Fruit fly (Drosophila melanogaster) whole organism, embryonic: Measurements from ENCODE around the gene Idh3a.

Experiments
- Atf6 ChIP-seq: fragments of 200-800 bp; sonication (Bioruptor generic); IDR thresholded peaks from 2 replicates; pipeline ENCODE4 v1.3.6; 2022; ENCODE audit warnings: missing biosample characterization, missing genetic modification characterization
- Bteb2 ChIP-seq: fragments of 200-800 bp; sonication (Bioruptor generic); optimal IDR thresholded peaks from 2 replicates; lab custom pipeline; 2016; ENCODE audit warnings: missing biosample characterization, missing genetic modification characterization
- CG10267 ChIP-seq: fragments of 200-800 bp; sonication (Bioruptor generic); optimal IDR thresholded peaks from 2 replicates; lab custom pipeline; 2018; ENCODE audit warnings: missing biosample characterization, mild to moderate bottlenecking, missing genetic modification characterization, moderate library complexity
- CG10979 ChIP-seq: fragments of 200-800 bp; sonication (Bioruptor generic); optimal IDR thresholded peaks from 2 replicates; lab custom pipeline; 2018; ENCODE audit warnings: missing biosample characterization, mild to moderate bottlenecking, missing genetic modification characterization, moderate library complexity
- CG11560 ChIP-seq: fragments of 200-800 bp; sonication (Bioruptor generic); IDR thresholded peaks from 3 replicates; pipeline ENCODE4 v1.3.6; 2022; ENCODE audit warnings: missing biosample characterization, missing genetic modification characterization
- CG11695 ChIP-seq: fragments of 200-800 bp; sonication (Bioruptor generic); IDR thresholded peaks from 3 replicates; pipeline ENCODE4 v1.3.6; 2022; ENCODE audit warnings: missing biosample characterization, missing genetic modification characterization
- CG12299 ChIP-seq: fragments of 200-800 bp; sonication (Bioruptor generic); optimal IDR thresholded peaks from 2 replicates; lab custom pipeline; 2018; ENCODE audit warnings: missing biosample characterization, mild to moderate bottlenecking, missing genetic modification characterization
- CG14710 ChIP-seq: fragments of 200-800 bp; sonication (Bioruptor generic); optimal IDR thresholded peaks from 3 replicates; lab custom pipeline; 2019; ENCODE audit warnings: missing biosample characterization, mild to moderate bottlenecking, missing genetic modification characterization, moderate library complexity
- CG1529 ChIP-seq: fragments of 200-800 bp; sonication (Bioruptor generic); optimal IDR thresholded peaks from 3 replicates; lab custom pipeline; 2018; ENCODE audit warnings: missing biosample characterization, missing genetic modification characterization
- CG16863 ChIP-seq: fragments of 200-800 bp; sonication (Bioruptor generic); optimal IDR thresholded peaks from 3 replicates; lab custom pipeline; 2016; ENCODE audit warnings: missing biosample characterization, missing genetic modification characterization
- CG2116 ChIP-seq: fragments of 200-800 bp; sonication (Bioruptor generic); optimal IDR thresholded peaks from 3 replicates; lab custom pipeline; 2018; ENCODE audit warnings: missing biosample characterization, mild to moderate bottlenecking, missing genetic modification characterization
- CG2129 ChIP-seq: fragments of 200-800 bp; sonication (Bioruptor generic); IDR thresholded peaks from 2 replicates; pipeline ENCODE4 v1.3.6; 2022; ENCODE audit warnings: missing biosample characterization, missing genetic modification characterization; ENCODE audit not compliant: partially characterized antibody
- CG2678 ChIP-seq: fragments of 200-800 bp; sonication (Bioruptor generic); optimal IDR thresholded peaks from 3 replicates; lab custom pipeline; 2019; ENCODE audit warnings: missing biosample characterization, mild to moderate bottlenecking, missing genetic modification characterization, moderate library complexity
- CG3407 ChIP-seq: fragments of 200-800 bp; sonication (Bioruptor generic); optimal IDR thresholded peaks from 2 replicates; lab custom pipeline; 2018; ENCODE audit warnings: missing biosample characterization, mild to moderate bottlenecking, missing genetic modification characterization
- CG4617 ChIP-seq: fragments of 200-800 bp; sonication (Bioruptor generic); optimal IDR thresholded peaks from 3 replicates; lab custom pipeline; 2016; ENCODE audit warnings: missing biosample characterization, missing genetic modification characterization, borderline replicate concordance
- CG5953 ChIP-seq: fragments of 200-800 bp; sonication (Bioruptor generic); IDR thresholded peaks from 2 replicates; pipeline ENCODE4 v1.3.6; 2022; ENCODE audit warnings: missing biosample characterization, missing genetic modification characterization
- CG6791 ChIP-seq: fragments of 200-800 bp; sonication (Bioruptor generic); IDR thresholded peaks from 3 replicates; pipeline ENCODE4 v1.3.6; 2022; ENCODE audit warnings: missing biosample characterization, missing genetic modification characterization; ENCODE audit not compliant: partially characterized antibody
- CG7745 ChIP-seq: fragments of 200-800 bp; sonication (Bioruptor generic); optimal IDR thresholded peaks from 2 replicates; lab custom pipeline; 2018; ENCODE audit warnings: missing biosample characterization, mild to moderate bottlenecking, missing genetic modification characterization, moderate library complexity
- CG7963 ChIP-seq: fragments of 200-800 bp; sonication (Bioruptor generic); IDR thresholded peaks from 3 replicates; pipeline ENCODE4 v1.3.6; 2022; ENCODE audit warnings: missing biosample characterization, missing genetic modification characterization; ENCODE audit not compliant: partially characterized antibody
- CG9817 ChIP-seq: fragments of 200-800 bp; sonication (Bioruptor generic); optimal IDR thresholded peaks from 2 replicates; lab custom pipeline; 2018; ENCODE audit warnings: missing biosample characterization, mild to moderate bottlenecking, missing genetic modification characterization, moderate library complexity
- Camta ChIP-seq: fragments of 200-800 bp; sonication (Bioruptor generic); optimal IDR thresholded peaks from 2 replicates; lab custom pipeline; 2016; ENCODE audit warnings: missing biosample characterization, missing genetic modification characterization
- CkIIα-i1 ChIP-seq: fragments of 200-800 bp; sonication (Bioruptor generic); IDR thresholded peaks from 2 replicates; pipeline ENCODE4 v1.3.6; 2022; ENCODE audit warnings: missing biosample characterization, missing genetic modification characterization
- CoRest ChIP-seq: fragments of 200-800 bp; sonication (Bioruptor generic); optimal IDR thresholded peaks from 3 replicates; lab custom pipeline; 2018; ENCODE audit warnings: missing biosample characterization, mild to moderate bottlenecking, missing genetic modification characterization, moderate library complexity
- D19A ChIP-seq: fragments of 200-800 bp; optimal IDR thresholded peaks from 3 replicates; lab custom pipeline; 2019; ENCODE audit warnings: missing biosample characterization, mild to moderate bottlenecking, missing genetic modification characterization, moderate library complexity
- Dad ChIP-seq: fragments of 200-800 bp; sonication (Bioruptor generic); optimal IDR thresholded peaks from 3 replicates; lab custom pipeline; 2016; ENCODE audit warnings: missing biosample characterization, missing genetic modification characterization
- Drgx ChIP-seq: fragments of 200-800 bp; sonication (Bioruptor generic); IDR thresholded peaks from 2 replicates; pipeline ENCODE4 v1.3.6; 2022; ENCODE audit warnings: missing biosample characterization, missing genetic modification characterization
- Elba2 ChIP-seq: fragments of 200-800 bp; sonication (Bioruptor generic); optimal IDR thresholded peaks from 3 replicates; lab custom pipeline; 2016; ENCODE audit warnings: missing biosample characterization, missing genetic modification characterization
- GATAe ChIP-seq: fragments of 200-800 bp; sonication (Bioruptor generic); conservative IDR thresholded peaks from 2 replicates; pipeline ENCODE4 v1.3.6; 2022; ENCODE audit warnings: missing biosample characterization, missing genetic modification characterization
- Hsf ChIP-seq: fragments of 200-800 bp; sonication (Bioruptor generic); optimal IDR thresholded peaks from 3 replicates; lab custom pipeline; 2016; ENCODE audit warnings: missing biosample characterization, missing genetic modification characterization
- Mrtf ChIP-seq: fragments of 200-800 bp; sonication (Bioruptor generic); IDR thresholded peaks from 3 replicates; pipeline ENCODE4 v1.3.6; 2022; ENCODE audit warnings: missing biosample characterization, missing genetic modification characterization
- Myb ChIP-seq: fragments of 200-800 bp; sonication (Bioruptor generic); optimal IDR thresholded peaks from 2 replicates; lab custom pipeline; 2016; ENCODE audit warnings: missing biosample characterization, missing genetic modification characterization
- NFAT ChIP-seq: fragments of 200-800 bp; sonication (Bioruptor generic); IDR thresholded peaks from 2 replicates; pipeline ENCODE4 v1.3.6; 2022; ENCODE audit warnings: missing biosample characterization, missing genetic modification characterization
- PHDP ChIP-seq: fragments of 200-800 bp; sonication (Bioruptor generic); optimal IDR thresholded peaks from 3 replicates; lab custom pipeline; 2018; ENCODE audit warnings: missing biosample characterization, mild to moderate bottlenecking, missing genetic modification characterization, moderate library complexity
- Sin3A ChIP-seq: fragments of >200 bp; optimal IDR thresholded peaks from 2 replicates; lab custom pipeline; 2018
- br ChIP-seq: fragments of >200 bp; optimal IDR thresholded peaks from 2 replicates; lab custom pipeline; 2017
- cato ChIP-seq: fragments of 200-800 bp; sonication (Bioruptor generic); optimal IDR thresholded peaks from 2 replicates; lab custom pipeline; 2016; ENCODE audit warnings: missing biosample characterization, missing genetic modification characterization, borderline replicate concordance
- chn ChIP-seq: fragments of 200-800 bp; sonication (Bioruptor generic); optimal IDR thresholded peaks from 2 replicates; lab custom pipeline; 2016; ENCODE audit warnings: missing biosample characterization, missing genetic modification characterization
- disco-r ChIP-seq: fragments of 200-800 bp; sonication (Bioruptor generic); optimal IDR thresholded peaks from 2 replicates; lab custom pipeline; 2016; ENCODE audit warnings: missing biosample characterization, missing genetic modification characterization
- fu2 ChIP-seq: fragments of 200-800 bp; sonication (Bioruptor generic); optimal IDR thresholded peaks from 2 replicates; lab custom pipeline; 2016; ENCODE audit warnings: missing biosample characterization, missing genetic modification characterization
- hb ChIP-seq: fragments of 200-800 bp; sonication (Bioruptor generic); IDR thresholded peaks from 3 replicates; pipeline ENCODE4 v1.3.6; 2022; ENCODE audit warnings: missing biosample characterization, missing genetic modification characterization; ENCODE audit not compliant: partially characterized antibody
- ind ChIP-seq: fragments of 200-800 bp; sonication (Bioruptor generic); optimal IDR thresholded peaks from 3 replicates; lab custom pipeline; 2016; ENCODE audit warnings: missing biosample characterization, missing genetic modification characterization
- jing ChIP-seq: fragments of 200-800 bp; sonication (Bioruptor generic); optimal IDR thresholded peaks from 2 replicates; lab custom pipeline; 2018; ENCODE audit warnings: missing biosample characterization, mild to moderate bottlenecking, missing genetic modification characterization
- ken ChIP-seq: fragments of 200-800 bp; sonication (Bioruptor generic); IDR thresholded peaks from 3 replicates; pipeline ENCODE4 v1.3.6; 2022; ENCODE audit warnings: missing biosample characterization, missing genetic modification characterization
- lmd ChIP-seq: fragments of 200-800 bp; sonication (Bioruptor generic); IDR thresholded peaks from 2 replicates; pipeline ENCODE4 v1.3.6; 2022; ENCODE audit warnings: missing biosample characterization, missing genetic modification characterization
- mam ChIP-seq: fragments of 200-800 bp; sonication (Bioruptor generic); optimal IDR thresholded peaks from 3 replicates; lab custom pipeline; 2016; ENCODE audit warnings: missing biosample characterization, missing genetic modification characterization
- scrt ChIP-seq: fragments of 200-800 bp; sonication (Bioruptor generic); optimal IDR thresholded peaks from 2 replicates; lab custom pipeline; 2018; ENCODE audit warnings: missing biosample characterization, mild to moderate bottlenecking, missing genetic modification characterization, moderate library complexity
- sna ChIP-seq: fragments of 200-800 bp; sonication (Bioruptor generic); IDR thresholded peaks from 2 replicates; pipeline ENCODE4 v1.3.6; 2022; ENCODE audit warnings: missing biosample characterization, missing genetic modification characterization; ENCODE audit not compliant: partially characterized antibody
- tgo ChIP-seq: fragments of 200-800 bp; sonication (Bioruptor generic); IDR thresholded peaks from 3 replicates; pipeline ENCODE4 v1.3.6; 2022; ENCODE audit warnings: missing biosample characterization, missing genetic modification characterization
- tup ChIP-seq: fragments of 200-800 bp; sonication (Bioruptor generic); optimal IDR thresholded peaks from 2 replicates; lab custom pipeline; 2016; ENCODE audit warnings: missing biosample characterization, mild to moderate bottlenecking, missing genetic modification characterization, moderate library complexity
- usp ChIP-seq: fragments of >200 bp; optimal IDR thresholded peaks from 2 replicates; lab custom pipeline; 2017; ENCODE audit warnings: missing biosample characterization, missing genetic modification characterization

The Idh3a gene

dm6 chrX:19521753-19522383, at the start of gene Idh3a, which contains the start of gene CoRest (continued):
- 0 out of 3 replicates have a peak, but pooled peaks have one; percentile 27 for TF ChIP-seq ken
- no peak for TF ChIP-seq CG7745 (tag; lab: Kevin White, UChicago)
- TF ChIP-seq jing (GFP tag; lab: Kevin White, UChicago): no peak
- peak; percentile 47 for TF ChIP-seq ind (GFP tag; lab: Kevin White, UChicago)
- no peak for TF ChIP-seq CkIIα-i1
- peak; percentile 60; the same call in 1 of the 3 replicates for TF ChIP-seq hb (GFP tag; lab: Robert Waterston, UW)
- TF ChIP-seq CG2678 (tag; lab: Kevin White, UChicago): no peak
- peak; percentile 57; the same call in 1 of the 3 replicates for TF ChIP-seq CG11560
- TF ChIP-seq CG16863 (GFP tag; lab: Kevin White, UChicago): no peak
- TF ChIP-seq chn: peak; percentile 20
- TF ChIP-seq CoRest: peak; percentile 69
- peak; percentile 0 for TF ChIP-seq fu2 (GFP tag; lab: Kevin White, UChicago)
- TF ChIP-seq GATAe: no peak
- no peak for TF ChIP-seq br (lab: Kevin White, UChicago)
- TF ChIP-seq CG1529 (GFP tag; lab: Kevin White, UChicago): no peak
- no peak for TF ChIP-seq Drgx (GFP tag; lab: Robert Waterston, UW)
- TF ChIP-seq CG9817 (tag; lab: Kevin White, UChicago): peak; percentile 48
- TF ChIP-seq cato (GFP tag; lab: Kevin White, UChicago): no peak
- TF ChIP-seq usp (GFP tag; lab: Kevin White, UChicago): no peak
- TF ChIP-seq CG10267 (tag; lab: Kevin White, UChicago): peak; percentile 31
- TF ChIP-seq sna (GFP tag; lab: Robert Waterston, UW): peak; percentile 37; the same call in 1 of the 2 replicates
- TF ChIP-seq Sin3A (lab: Kevin White, UChicago): peak; percentile 99
- TF ChIP-seq D19A (tag; lab: Kevin White, UChicago): no peak
- TF ChIP-seq tgo (GFP tag; lab: Robert Waterston, UW): no peak
- peak; percentile 76 for TF ChIP-seq Myb (GFP tag; lab: Kevin White, UChicago)
- TF ChIP-seq CG4617 (GFP tag; lab: Kevin White, UChicago): peak; percentile 10
- TF ChIP-seq CG2116 (GFP tag; lab: Kevin White, UChicago): peak; percentile 98
- TF ChIP-seq Hsf: peak; percentile 29
- no peak for TF ChIP-seq PHDP (tag; lab: Kevin White, UChicago)
- peak; percentile 63 for TF ChIP-seq CG14710 (tag; lab: Kevin White, UChicago)
- TF ChIP-seq CG2129: peak; percentile 38; the same call in 1 of the 2 replicates

DNA sequence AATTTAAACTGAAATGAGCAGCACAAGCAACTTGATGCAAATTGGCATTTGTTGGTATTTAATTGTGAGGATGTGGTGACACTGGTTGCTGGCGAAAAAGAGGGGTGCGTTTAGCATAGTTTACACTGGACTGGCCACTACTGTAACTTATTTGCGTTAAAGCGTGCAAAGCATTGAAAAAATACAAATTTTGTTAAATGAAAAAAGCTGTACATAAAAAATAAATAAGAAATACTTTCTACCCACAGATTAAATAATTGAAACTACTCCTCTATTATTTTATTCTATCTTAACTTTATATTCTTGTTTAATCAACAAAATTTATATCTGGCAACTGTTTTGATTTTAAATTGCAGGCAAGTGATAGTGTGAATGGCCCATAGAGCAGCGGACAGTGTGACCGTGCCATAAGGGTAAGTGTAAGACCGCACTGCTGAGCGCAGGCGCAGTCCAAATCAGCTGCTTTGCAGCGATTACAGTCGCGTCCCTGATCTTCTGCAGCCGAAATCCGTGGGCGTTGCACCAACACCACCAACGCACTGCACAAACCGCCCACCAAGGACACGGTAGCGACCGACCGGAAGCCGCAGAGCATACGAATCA, 44.2 kb upstream of the Idh3a start, which contains the start of the genes Grip84 and car:
Gene Grip84 (minus strand): TSS at position 51 of the 603 bp plus-strand sequence.
Gene car (plus strand): TSS at position 306 of the 603 bp plus-strand sequence.
- no peak for TF ChIP-seq CG7963 (GFP tag; lab: Robert Waterston, UW)
- 0 out of 3 replicates have a peak, but pooled peaks have one; percentile 33 for TF ChIP-seq CG11695 (GFP tag; lab: Robert Waterston, UW)
- no peak for TF ChIP-seq CkIIα-i1
- TF ChIP-seq Bteb2 (GFP tag; lab: Kevin White, UChicago): no peak
- TF ChIP-seq Dad (GFP tag; lab: Kevin White, UChicago): peak; percentile 46
- peak; percentile 80 for TF ChIP-seq mam (GFP tag; lab: Kevin White, UChicago)
- TF ChIP-seq Atf6 (GFP tag; lab: Robert Waterston, UW): peak; percentile 32; the same call in 1 of the 2 replicates
- 0 out of 3 replicates have a peak, but pooled peaks have one; percentile 48 for TF ChIP-seq Mrtf (GFP tag; lab: Robert Waterston, UW)
- TF ChIP-seq CG12299 (tag; lab: Kevin White, UChicago): peak; percentile 46
- peak; percentile 60 for TF ChIP-seq CG10979 (tag; lab: Kevin White, UChicago)
- peak; percentile 73 for TF ChIP-seq lmd (GFP tag; lab: Robert Waterston, UW)
- TF ChIP-seq scrt (GFP tag; lab: Kevin White, UChicago): no peak
- TF ChIP-seq CG5953 (GFP tag; lab: Robert Waterston, UW): no peak
- peak; percentile 41 for TF ChIP-seq Elba2
- no peak for TF ChIP-seq tup (GFP tag; lab: Kevin White, UChicago)
- no peak for TF ChIP-seq CG3407 (GFP tag; lab: Kevin White, UChicago)
- no peak for TF ChIP-seq disco-r (GFP tag; lab: Kevin White, UChicago)
- no peak for TF ChIP-seq CG6791 (GFP tag; lab: Robert Waterston, UW)
- 0 out of 2 replicates have a peak, but pooled peaks have one; percentile 15 for TF ChIP-seq NFAT (GFP tag; lab: Robert Waterston, UW)
- TF ChIP-seq CG9817 (tag; lab: Kevin White, UChicago): peak; percentile 84
- peak; percentile 61 for TF ChIP-seq Camta
